Worm (Caenorhabditis elegans) whole organism, mixed stage, embryonic: ENCODE results near the gene cpx-2.

Source experiments
- M03D4.4 ChIP-seq: sonication (generic microtip); optimal IDR thresholded peaks from 2 replicates; lab custom pipeline; 2017; ENCODE audit warnings: mild to moderate bottlenecking, missing genetic modification characterization, missing compliant biosample characterization
- bed-3 ChIP-seq: fragments of 200-800 bp; sonication (Bioruptor generic); optimal IDR thresholded peaks from 3 replicates; lab custom pipeline; 2018; ENCODE audit warnings: mild to moderate bottlenecking, missing genetic modification characterization, moderate library complexity, missing compliant biosample characterization
- blmp-1 ChIP-seq: fragments of 150-350 bp; optimal IDR thresholded peaks from 2 replicates; lab custom pipeline; 2014; ENCODE audit warnings: missing biosample characterization, missing genetic modification characterization
- ceh-39 ChIP-seq: fragments of 150-350 bp; optimal IDR thresholded peaks from 2 replicates; lab custom pipeline; 2014; ENCODE audit warnings: missing biosample characterization, missing genetic modification characterization
- ceh-43 ChIP-seq: fragments of 200-800 bp; sonication (Bioruptor generic); optimal IDR thresholded peaks from 2 replicates; lab custom pipeline; 2018; ENCODE audit warnings: mild to moderate bottlenecking, missing genetic modification characterization, moderate library complexity, missing compliant biosample characterization
- ceh-83 ChIP-seq: fragments of 200-800 bp; sonication (Bioruptor generic); optimal IDR thresholded peaks from 2 replicates; lab custom pipeline; 2018; ENCODE audit warnings: mild to moderate bottlenecking, missing genetic modification characterization, missing compliant biosample characterization
- ces-1 ChIP-seq: fragments of 150-350 bp; optimal IDR thresholded peaks from 2 replicates; lab custom pipeline; 2014; ENCODE audit warnings: missing biosample characterization, missing genetic modification reagents, missing genetic modification characterization
- cnd-1 ChIP-seq: fragments of 200-800 bp; sonication (Bioruptor generic); optimal IDR thresholded peaks from 2 replicates; lab custom pipeline; 2018; ENCODE audit warnings: mild to moderate bottlenecking, missing genetic modification characterization, missing compliant biosample characterization
- drap-1 ChIP-seq: fragments of 200-800 bp; sonication (Bioruptor generic); optimal IDR thresholded peaks from 3 replicates; lab custom pipeline; 2018; ENCODE audit warnings: mild to moderate bottlenecking, missing genetic modification characterization, missing compliant biosample characterization
- elt-1 ChIP-seq: sonication (generic microtip); optimal IDR thresholded peaks from 2 replicates; lab custom pipeline; 2017; ENCODE audit warnings: missing genetic modification characterization, mild to moderate bottlenecking, missing compliant biosample characterization, antibody characterized with exemption, moderate library complexity, borderline replicate concordance; ENCODE audit not compliant: insufficient read depth
- elt-3 ChIP-seq: fragments of 150-350 bp; optimal IDR thresholded peaks from 2 replicates; lab custom pipeline; 2014; ENCODE audit warnings: missing biosample characterization, missing genetic modification characterization
- flh-1 ChIP-seq: fragments of 200-800 bp; sonication (Bioruptor generic); optimal IDR thresholded peaks from 2 replicates; lab custom pipeline; 2018; ENCODE audit warnings: mild to moderate bottlenecking, missing genetic modification characterization, moderate library complexity, missing compliant biosample characterization
- ham-2 ChIP-seq: fragments of 200-800 bp; sonication (Bioruptor generic); optimal IDR thresholded peaks from 2 replicates; lab custom pipeline; 2018; ENCODE audit warnings: mild to moderate bottlenecking, missing genetic modification characterization, missing compliant biosample characterization
- hlh-1 ChIP-seq: fragments of 150-350 bp; optimal IDR thresholded peaks from 2 replicates; lab custom pipeline; 2014; ENCODE audit warnings: missing biosample characterization, missing genetic modification reagents, missing genetic modification characterization
- lin-13 ChIP-seq: fragments of 150-350 bp; optimal IDR thresholded peaks from 2 replicates; lab custom pipeline; 2014; ENCODE audit warnings: missing biosample characterization, missing genetic modification characterization
- lin-32 ChIP-seq: fragments of 200-800 bp; sonication (Bioruptor generic); optimal IDR thresholded peaks from 2 replicates; lab custom pipeline; 2018; ENCODE audit warnings: mild to moderate bottlenecking, missing genetic modification characterization, missing compliant biosample characterization
- lsy-2 ChIP-seq: fragments of 150-350 bp; optimal IDR thresholded peaks from 2 replicates; lab custom pipeline; 2014; ENCODE audit warnings: missing biosample characterization, missing genetic modification characterization
- mab-5 ChIP-seq: fragments of 150-350 bp; optimal IDR thresholded peaks from 2 replicates; lab custom pipeline; 2014; ENCODE audit warnings: missing biosample characterization, missing genetic modification characterization
- mep-1 ChIP-seq: fragments of 150-350 bp; optimal IDR thresholded peaks from 2 replicates; lab custom pipeline; 2017; ENCODE audit warnings: missing biosample characterization, missing genetic modification reagents, missing genetic modification characterization, inconsistent platforms
- mls-2 ChIP-seq: sonication (generic microtip); optimal IDR thresholded peaks from 2 replicates; lab custom pipeline; 2016; ENCODE audit warnings: mild to moderate bottlenecking, missing genetic modification characterization, moderate library complexity, missing compliant biosample characterization
- nhr-2 ChIP-seq: fragments of 150-350 bp; optimal IDR thresholded peaks from 2 replicates; lab custom pipeline; 2014; ENCODE audit warnings: missing biosample characterization, missing genetic modification characterization
- nhr-237 ChIP-seq: fragments of 150-350 bp; optimal IDR thresholded peaks from 2 replicates; lab custom pipeline; 2014; ENCODE audit warnings: missing biosample characterization, missing genetic modification characterization
- nhr-28 ChIP-seq: fragments of 150-350 bp; optimal IDR thresholded peaks from 2 replicates; lab custom pipeline; 2014; ENCODE audit warnings: missing biosample characterization, missing genetic modification characterization
- nhr-76 ChIP-seq: sonication (generic microtip); optimal IDR thresholded peaks from 2 replicates; lab custom pipeline; 2017; ENCODE audit warnings: missing biosample characterization, missing genetic modification characterization
- pha-4 ChIP-seq: fragments of 150-350 bp; optimal IDR thresholded peaks from 2 replicates; lab custom pipeline; 2018; ENCODE audit warnings: missing biosample characterization, missing genetic modification reagents, missing genetic modification characterization
- sem-2 ChIP-seq: fragments of 200-800 bp; sonication (Bioruptor generic); optimal IDR thresholded peaks from 2 replicates; lab custom pipeline; 2018; ENCODE audit warnings: mild to moderate bottlenecking, missing genetic modification characterization, missing compliant biosample characterization
- snpc-4 ChIP-seq: fragments of 150-350 bp; optimal IDR thresholded peaks from 2 replicates; lab custom pipeline; 2014; ENCODE audit warnings: missing biosample characterization, missing genetic modification characterization
- sptf-1 ChIP-seq: sonication (generic microtip); optimal IDR thresholded peaks from 2 replicates; lab custom pipeline; 2017; ENCODE audit warnings: mild to moderate bottlenecking, missing genetic modification characterization, moderate library complexity, missing compliant biosample characterization
- tbx-8 ChIP-seq: fragments of 200-800 bp; sonication (Bioruptor generic); optimal IDR thresholded peaks from 2 replicates; lab custom pipeline; 2018; ENCODE audit warnings: mild to moderate bottlenecking, missing genetic modification characterization, moderate library complexity, missing compliant biosample characterization
- unc-120 ChIP-seq: sonication (generic microtip); optimal IDR thresholded peaks from 2 replicates; lab custom pipeline; 2017; ENCODE audit warnings: missing genetic modification characterization, missing compliant biosample characterization; ENCODE audit not compliant: poor library complexity, severe bottlenecking
- unc-39 ChIP-seq: fragments of 150-350 bp; optimal IDR thresholded peaks from 2 replicates; lab custom pipeline; 2014; ENCODE audit warnings: missing biosample characterization, missing genetic modification characterization
- unc-62 ChIP-seq: fragments of 150-350 bp; optimal IDR thresholded peaks from 2 replicates; lab custom pipeline; 2014; ENCODE audit warnings: missing biosample characterization, missing genetic modification reagents, missing genetic modification characterization
- ztf-11 ChIP-seq: fragments of 150-350 bp; optimal IDR thresholded peaks from 2 replicates; lab custom pipeline; 2014; ENCODE audit warnings: missing biosample characterization, missing genetic modification characterization

cpx-2 gene

ce11 chrX:13051405-13051804 is 19.6 kb downstream of the cpx-2 start, which contains the start of gene K03A11.1:
Gene K03A11.1 (plus strand): TSS chrX:13051705.
- TF ChIP-seq unc-39 (tag; lab: Kevin White, UChicago) = no peak
- no peak for TF ChIP-seq lsy-2 (tag; lab: Kevin White, UChicago)
- no peak for TF ChIP-seq lin-13 (tag; lab: Kevin White, UChicago)
- TF ChIP-seq ceh-39 = no peak
- TF ChIP-seq M03D4.4 = no peak
- TF ChIP-seq ceh-83 = no peak
- no peak for TF ChIP-seq nhr-76 (tag; lab: Kevin White, UChicago)
- no peak for TF ChIP-seq sptf-1 (tag; lab: Kevin White, UChicago)
- no peak for TF ChIP-seq ceh-43
- no peak for TF ChIP-seq elt-3 (tag; lab: Kevin White, UChicago)

ce11 chrX:13048258-13048657 is 22.8 kb downstream of the cpx-2 start, which contains the start of gene C53C7.3:
Gene C53C7.3 (plus strand): TSS chrX:13048558.
- no peak for TF ChIP-seq unc-39 (tag; lab: Kevin White, UChicago)
- no peak for TF ChIP-seq ces-1 (GFP tag; lab: Kevin White, UChicago)
- TF ChIP-seq ceh-39 = no peak
- no peak for TF ChIP-seq snpc-4
- TF ChIP-seq nhr-2 = no peak
- TF ChIP-seq unc-62 = no peak
- no peak for TF ChIP-seq ham-2 (GFP tag; lab: Kevin White, UChicago)
- no peak for TF ChIP-seq mep-1
- TF ChIP-seq nhr-28 (tag; lab: Kevin White, UChicago) = no peak
- no peak for TF ChIP-seq M03D4.4

ce11 chrX:13046324-13046723 is 24.7 kb downstream of the cpx-2 start:
- TF ChIP-seq sem-2 (GFP tag; lab: Kevin White, UChicago) (peak; percentile 72), bed-3 (GFP tag; lab: Kevin White, UChicago) (peak; percentile 88), mab-5 (tag; lab: Kevin White, UChicago) (peak; percentile 29), lin-13 (tag; lab: Kevin White, UChicago) (peak; percentile 41), lin-32 (GFP tag; lab: Kevin White, UChicago) (peak; percentile 88), nhr-28 (tag; lab: Kevin White, UChicago) (peak; percentile 59), tbx-8 (GFP tag; lab: Kevin White, UChicago) (peak; percentile 56), elt-3 (tag; lab: Kevin White, UChicago) (peak; percentile 54), ceh-83 (peak; percentile 94), ceh-43 (peak; percentile 86), unc-62 (peak; percentile 42), mls-2 (tag; lab: Kevin White, UChicago) (peak; percentile 96), sptf-1 (tag; lab: Kevin White, UChicago) (peak; percentile 95), hlh-1 (tag; lab: Kevin White, UChicago) (peak; percentile 63), flh-1 (GFP tag; lab: Kevin White, UChicago) (peak; percentile 85), mep-1 (peak; percentile 63), ham-2 (GFP tag; lab: Kevin White, UChicago) (peak; percentile 80), M03D4.4 (peak; percentile 90), drap-1 (GFP tag; lab: Kevin White, UChicago) (peak; percentile 96), lsy-2 (tag; lab: Kevin White, UChicago) (peak; percentile 50), ces-1 (GFP tag; lab: Kevin White, UChicago) (peak; percentile 85), ceh-39 (peak; percentile 35), nhr-237 (tag; lab: Kevin White, UChicago) (peak; percentile 73), pha-4 (tag; lab: Kevin White, UChicago) (peak; percentile 3), cnd-1 (tag; lab: Kevin White, UChicago) (peak; percentile 81), unc-120 (peak; percentile 94), ztf-11 (tag; lab: Kevin White, UChicago) (peak; percentile 4)

ce11 chrX:13041830-13042229 is 29.2 kb downstream of the cpx-2 start:
- TF ChIP-seq tbx-8 (GFP tag; lab: Kevin White, UChicago) = no peak
- TF ChIP-seq pha-4 (tag; lab: Kevin White, UChicago) = no peak
- TF ChIP-seq elt-1 (tag; lab: Kevin White, UChicago) = no peak
- no peak for TF ChIP-seq hlh-1 (tag; lab: Kevin White, UChicago)
- no peak for TF ChIP-seq unc-39 (tag; lab: Kevin White, UChicago)
- no peak for TF ChIP-seq blmp-1 (tag; lab: Kevin White, UChicago)
- no peak for TF ChIP-seq mls-2 (tag; lab: Kevin White, UChicago)
- no peak for TF ChIP-seq flh-1 (GFP tag; lab: Kevin White, UChicago)
- no peak for TF ChIP-seq lsy-2 (tag; lab: Kevin White, UChicago)
- no peak for TF ChIP-seq nhr-28 (tag; lab: Kevin White, UChicago)
- TF ChIP-seq, all 35 proteins: peak for 0
